Fruit fly (Drosophila melanogaster): Measurements from ENCODE around the gene CG34130.

Gene CG34130

DNA sequence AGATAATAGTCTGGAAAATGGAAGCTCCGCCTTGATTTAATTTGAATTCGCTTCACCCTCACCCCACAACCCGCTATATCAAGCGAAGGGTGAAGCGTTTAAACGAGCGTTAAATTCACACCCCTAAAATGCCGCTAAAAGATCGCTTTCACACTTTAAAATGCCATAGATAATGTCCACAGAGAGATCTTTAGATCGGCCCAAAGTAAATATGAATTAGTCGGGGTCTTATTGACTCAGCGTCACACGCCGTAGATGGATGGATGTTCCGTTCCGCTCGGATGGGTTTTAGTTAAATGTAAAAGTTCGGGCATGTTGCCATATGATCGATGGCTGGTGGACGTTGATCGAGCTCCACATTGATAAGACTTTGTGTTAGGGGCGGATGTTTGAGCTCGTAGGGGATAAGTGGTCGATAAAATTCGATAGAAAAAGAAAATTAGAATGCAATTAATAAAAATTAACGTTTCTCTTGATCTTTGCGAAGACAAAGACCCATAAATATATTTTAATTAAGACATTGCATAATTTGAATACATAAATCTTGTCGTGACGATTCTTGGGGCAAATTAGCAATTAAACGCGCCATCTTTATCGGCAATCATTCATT, 38.4 kb upstream of the CG34130 start (continued):
- TF ChIP-seq CG18476 (GFP tag; optimal IDR thresholded peaks at IDR 0.05) (peak; percentile 80), caup (GFP tag; optimal IDR thresholded peaks at IDR 0.05; ENCODE audit: severe bottlenecking) (peak; percentile 86), cg (GFP tag; optimal IDR thresholded peaks at IDR 0.05) (no peak), usp (GFP tag; optimal IDR thresholded peaks at IDR 0.05) (no peak), so (GFP tag; IDR thresholded peaks at IDR 0.05) (peak; percentile 75; the same call in 2 of the 3 replicates), toy (GFP tag; IDR thresholded peaks at IDR 0.05) (peak; percentile 81), CG7987 (GFP tag; optimal IDR thresholded peaks at IDR 0.05) (peak; percentile 96), CG18764 (GFP tag; optimal IDR thresholded peaks at IDR 0.05) (peak; percentile 89), odd (GFP tag; optimal IDR thresholded peaks at IDR 0.05) (peak; percentile 87), GATAe (GFP tag; conservative IDR thresholded peaks at IDR 0.05) (peak; percentile 36; the same call in 1 of the 2 replicates), cas (GFP tag; IDR thresholded peaks at IDR 0.05) (peak; percentile 63; the same call in 1 of the 2 replicates), sc (optimal IDR thresholded peaks at IDR 0.05) (no peak), sc (GFP tag; optimal IDR thresholded peaks at IDR 0.05) (peak; percentile 93), luna (GFP tag; optimal IDR thresholded peaks at IDR 0.05) (peak; percentile 29), Elba2 (GFP tag; optimal IDR thresholded peaks at IDR 0.05) (no peak), E2f2 (GFP tag; IDR thresholded peaks at IDR 0.05) (peak; percentile 68), CG8359 (GFP tag; optimal IDR thresholded peaks at IDR 0.05; ENCODE audit: borderline replicate concordance) (peak; percentile 48), CG12744 (GFP tag; optimal IDR thresholded peaks at IDR 0.05) (peak; percentile 75), H2.0 (GFP tag; IDR thresholded peaks at IDR 0.05) (peak; percentile 54; the same call in 1 of the 2 replicates), CG7963 (GFP tag; IDR thresholded peaks at IDR 0.05; ENCODE audit: partially characterized antibody) (no peak), Blimp-1 (GFP tag; optimal IDR thresholded peaks at IDR 0.05) (peak; percentile 88), CG34224 (GFP tag; IDR thresholded peaks at IDR 0.05; ENCODE audit: partially characterized antibody) (no peak), Asciz (GFP tag; optimal IDR thresholded peaks at IDR 0.05) (peak; percentile 95), lola (GFP tag; optimal IDR thresholded peaks at IDR 0.05) (peak in 1 of 3 experiments; percentile 56), Nf-YC (tag; optimal IDR thresholded peaks at IDR 0.05) (peak; percentile 21), Lhr (GFP tag; optimal IDR thresholded peaks at IDR 0.05) (peak; percentile 84), ssp (GFP tag; IDR thresholded peaks at IDR 0.05) (peak; percentile 25; the same call in 1 of the 2 replicates), bab2 (GFP tag; optimal IDR thresholded peaks at IDR 0.05) (peak; percentile 58), br (optimal IDR thresholded peaks at IDR 0.05) (no peak), mirr (GFP tag; optimal IDR thresholded peaks at IDR 0.05) (peak; percentile 87), nau (GFP tag; optimal IDR thresholded peaks at IDR 0.05) (peak; percentile 91), CG12299 (tag; optimal IDR thresholded peaks at IDR 0.05) (peak; percentile 80), CG12155 (GFP tag; optimal IDR thresholded peaks at IDR 0.05) (peak; percentile 38), CG6765 (GFP tag; optimal IDR thresholded peaks at IDR 0.05) (peak; percentile 66), hbn (GFP tag; IDR thresholded peaks at IDR 0.05; ENCODE audit: partially characterized antibody) (no peak), corto (GFP tag; optimal IDR thresholded peaks at IDR 0.05) (no peak), CG32767 (GFP tag; IDR thresholded peaks at IDR 0.05) (peak; percentile 69), amos (GFP tag; IDR thresholded peaks at IDR 0.05; ENCODE audit: partially characterized antibody) (no peak), zfh2 (GFP tag; optimal IDR thresholded peaks at IDR 0.05) (peak; percentile 73), vvl (GFP tag; IDR thresholded peaks at IDR 0.05) (peak; percentile 83), BEAF-32 (GFP tag; optimal IDR thresholded peaks at IDR 0.05) (no peak), trh (GFP tag; optimal IDR thresholded peaks at IDR 0.05) (peak; percentile 76), CG7745 (tag; optimal IDR thresholded peaks at IDR 0.05) (peak; percentile 77), CG1602 (GFP tag; optimal IDR thresholded peaks at IDR 0.05) (peak; percentile 64), Atf3 (GFP tag; optimal IDR thresholded peaks at IDR 0.05) (peak; percentile 80), Rfx (GFP tag; IDR thresholded peaks at IDR 0.05) (peak; percentile 86), esg (GFP tag; conservative IDR thresholded peaks at IDR 0.05) (no peak), Dfd (GFP tag; optimal IDR thresholded peaks at IDR 0.05) (no peak), CG17361 (GFP tag; IDR thresholded peaks at IDR 0.05) (peak; percentile 50; the same call in 2 of the 3 replicates)

Data from whole organism, embryonic.